Fruit fly (Drosophila melanogaster) S2 (cell line): Measurements from ENCODE around the gene TwdlC.

Experiments
- CG8478 ChIP-seq: fragments of >200 bp; optimal IDR thresholded peaks from 2 replicates; lab custom pipeline; 2018
- CTCF ChIP-seq, 2 experiments: fragments of >200 bp; optimal IDR thresholded peaks; 2 replicates each; lab custom pipeline; 2018

dm6 chr3R:27019701-27020172 is 25.1 kb downstream of the TwdlC start, which contains the start of gene CG17191:
- TF ChIP-seq CTCF (optimal IDR thresholded peaks at IDR 0.05; lab: Kevin White, UChicago) (no peak), CG8478 (lab: Kevin White, UChicago) (no peak)
